Fruit fly (Drosophila melanogaster): ENCODE measurements around the gene ppk27.

dm6 chr3L:3707929-3708328 lies 47.1 kb downstream of the ppk27 start:
- no peak for TF ChIP-seq CG11294 (GFP tag; IDR thresholded peaks at IDR 0.05)
- TF ChIP-seq CG10669 (GFP tag; optimal IDR thresholded peaks at IDR 0.05): no peak

Data from whole organism, prepupa.